Fruit fly (Drosophila melanogaster) whole organism, adult: ENCODE measurements around the gene solo.
A peak's percentile ranks its signal among the peaks of the same experiment; 100 is the strongest.

Experiments
- CG11617 ChIP-seq: fragments of 200-800 bp; sonication (Bioruptor generic); optimal IDR thresholded peaks from 2 replicates; lab custom pipeline; 2017; ENCODE audit warnings: mild to moderate bottlenecking, missing biosample characterization, missing genetic modification reagents, missing genetic modification characterization
- CG12768 ChIP-seq: fragments of 200-800 bp; sonication (Bioruptor generic); optimal IDR thresholded peaks from 2 replicates; lab custom pipeline; 2017; ENCODE audit warnings: missing biosample characterization, missing genetic modification characterization, mild to moderate bottlenecking, moderate library complexity, missing genetic modification reagents
- CG14711 ChIP-seq: fragments of 200-800 bp; sonication (Bioruptor generic); optimal IDR thresholded peaks from 2 replicates; lab custom pipeline; 2018; ENCODE audit warnings: missing biosample characterization, mild to moderate bottlenecking, missing genetic modification characterization, moderate library complexity
- CG1620 ChIP-seq: fragments of 200-800 bp; sonication (Bioruptor generic); optimal IDR thresholded peaks from 2 replicates; lab custom pipeline; 2016; ENCODE audit warnings: missing biosample characterization, missing genetic modification characterization
- CG33017 ChIP-seq: fragments of 200-800 bp; sonication (Bioruptor generic); optimal IDR thresholded peaks from 2 replicates; lab custom pipeline; 2018; ENCODE audit warnings: missing biosample characterization, mild to moderate bottlenecking, missing genetic modification characterization, moderate library complexity
- CG5204 ChIP-seq: fragments of 200-800 bp; sonication (Bioruptor generic); optimal IDR thresholded peaks from 2 replicates; lab custom pipeline; 2016; ENCODE audit warnings: missing biosample characterization, missing genetic modification characterization
- CG7045 ChIP-seq: fragments of 200-800 bp; sonication (Bioruptor generic); optimal IDR thresholded peaks from 2 replicates; lab custom pipeline; 2017; ENCODE audit warnings: missing biosample characterization, mild to moderate bottlenecking, missing genetic modification characterization
- CG7101 ChIP-seq: fragments of 200-800 bp; sonication (Bioruptor generic); optimal IDR thresholded peaks from 2 replicates; lab custom pipeline; 2018; ENCODE audit warnings: missing biosample characterization, mild to moderate bottlenecking, missing genetic modification characterization, moderate library complexity
- Clk ChIP-seq: fragments of 200-800 bp; sonication (Bioruptor generic); optimal IDR thresholded peaks from 2 replicates; lab custom pipeline; 2017; ENCODE audit warnings: missing biosample characterization, missing genetic modification characterization
- Crg-1 ChIP-seq: fragments of 200-800 bp; sonication (Bioruptor generic); optimal IDR thresholded peaks from 2 replicates; lab custom pipeline; 2016; ENCODE audit warnings: missing biosample characterization, missing genetic modification characterization
- Hr96 ChIP-seq: fragments of 200-800 bp; sonication (Bioruptor generic); optimal IDR thresholded peaks from 2 replicates; lab custom pipeline; 2016; ENCODE audit warnings: missing biosample characterization, missing genetic modification characterization
- Mnt ChIP-seq: fragments of 200-800 bp; sonication (Bioruptor generic); optimal IDR thresholded peaks from 2 replicates; lab custom pipeline; 2016; ENCODE audit warnings: missing biosample characterization, mild to moderate bottlenecking, missing genetic modification characterization
- bab1 ChIP-seq: fragments of 200-800 bp; sonication (Bioruptor generic); optimal IDR thresholded peaks from 3 replicates; lab custom pipeline; 2019; ENCODE audit warnings: missing biosample characterization, mild to moderate bottlenecking, missing genetic modification characterization, moderate library complexity
- cic ChIP-seq: fragments of 200-800 bp; sonication (Bioruptor generic); optimal IDR thresholded peaks from 2 replicates; lab custom pipeline; 2017; ENCODE audit warnings: missing biosample characterization, mild to moderate bottlenecking, missing genetic modification characterization, moderate library complexity
- cnc ChIP-seq, 2 experiments: fragments of >200 bp; optimal IDR thresholded peaks; 2 replicates each; lab custom pipeline; 2017
- kay ChIP-seq: fragments of 200-800 bp; sonication (Bioruptor generic); peaks from one replicate; lab custom pipeline; 2016; ENCODE audit warnings: missing biosample characterization, missing genetic modification characterization, borderline replicate concordance
- ovo ChIP-seq: fragments of 200-800 bp; sonication (Bioruptor generic); optimal IDR thresholded peaks from 2 replicates; lab custom pipeline; 2016; ENCODE audit warnings: missing biosample characterization, missing genetic modification characterization
- pad ChIP-seq: fragments of 200-800 bp; sonication (Bioruptor generic); optimal IDR thresholded peaks from 3 replicates; lab custom pipeline; 2017; ENCODE audit warnings: missing biosample characterization, missing genetic modification characterization, mild to moderate bottlenecking, moderate library complexity, missing genetic modification reagents
- tj ChIP-seq: fragments of 200-800 bp; sonication (Bioruptor generic); optimal IDR thresholded peaks from 3 replicates; lab custom pipeline; 2017; ENCODE audit warnings: missing biosample characterization, mild to moderate bottlenecking, missing genetic modification characterization, moderate library complexity
- toe ChIP-seq: fragments of 200-800 bp; sonication (Bioruptor generic); optimal IDR thresholded peaks from 2 replicates; lab custom pipeline; 2016; ENCODE audit warnings: missing biosample characterization, missing genetic modification characterization

solo gene

dm6 chr2L:15065663-15066062 is 4.2 kb downstream of the solo start:
- no peak for TF ChIP-seq Hr96 (GFP tag; lab: Kevin White, UChicago)
- peak in 1 of 2 experiments; percentile 26 for TF ChIP-seq cnc (optimal IDR thresholded peaks at IDR 0.05; lab: Kevin White, UChicago)

DNA sequence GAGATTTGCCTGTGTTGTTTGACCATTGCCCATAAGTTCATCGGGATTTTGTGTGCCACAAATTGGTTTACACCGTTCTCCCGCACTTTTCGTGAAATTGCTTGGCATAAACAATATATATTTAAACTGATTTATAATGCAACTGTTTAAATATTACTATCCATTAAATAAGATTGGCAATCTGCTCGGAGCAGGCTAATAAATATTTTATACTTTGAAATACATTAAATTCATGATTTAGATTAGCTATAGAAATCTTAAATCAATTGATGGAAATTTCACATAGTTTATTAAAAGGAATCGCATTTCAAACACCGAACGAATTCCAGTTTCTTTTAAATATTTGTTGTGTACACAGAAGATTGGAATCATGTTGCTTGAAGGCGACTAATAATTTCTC is 4.7 kb downstream of the solo start:
- TF ChIP-seq CG11617 (no peak), Mnt (GFP tag; lab: Kevin White, UChicago) (no peak), cnc (optimal IDR thresholded peaks at IDR 0.05; lab: Kevin White, UChicago) (no peak), CG14711 (tag; lab: Kevin White, UChicago) (no peak), Crg-1 (GFP tag; lab: Kevin White, UChicago) (no peak), ovo (GFP tag; lab: Kevin White, UChicago) (no peak), bab1 (GFP tag; lab: Kevin White, UChicago) (no peak), CG33017 (tag; lab: Kevin White, UChicago) (no peak), CG7045 (GFP tag; lab: Kevin White, UChicago) (no peak), CG1620 (GFP tag; lab: Kevin White, UChicago) (no peak)

DNA sequence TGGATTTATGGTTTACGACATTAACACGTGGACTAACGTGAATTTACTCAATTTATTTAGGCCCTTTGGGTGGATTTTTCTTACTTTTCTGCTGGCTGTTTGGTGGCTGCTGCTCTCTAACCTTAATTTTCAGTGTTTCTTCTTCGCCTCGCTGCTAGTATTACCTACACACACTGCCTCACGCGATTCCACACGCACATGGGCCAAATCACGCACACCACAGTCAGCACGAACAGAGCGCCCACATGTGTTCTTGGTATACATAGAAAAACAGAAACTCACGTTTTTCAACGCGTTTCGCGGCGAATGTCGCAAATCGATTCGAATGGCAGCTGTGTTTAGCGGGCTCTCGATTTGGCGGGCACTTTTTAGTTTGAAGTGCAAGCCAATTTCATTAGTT is 6.4 kb downstream of the solo start:
- TF ChIP-seq ovo (GFP tag; lab: Kevin White, UChicago) (peak; percentile 18), cic (peak; percentile 92), bab1 (GFP tag; lab: Kevin White, UChicago) (peak; percentile 61), cnc (optimal IDR thresholded peaks at IDR 0.05; lab: Kevin White, UChicago) (no peak), CG5204 (GFP tag; lab: Kevin White, UChicago) (no peak), tj (GFP tag; lab: Kevin White, UChicago) (peak; percentile 77), toe (GFP tag; lab: Kevin White, UChicago) (peak; percentile 30), pad (GFP tag; lab: Kevin White, UChicago) (peak; percentile 42), CG33017 (tag; lab: Kevin White, UChicago) (no peak), CG1620 (GFP tag; lab: Kevin White, UChicago) (peak; percentile 60), Mnt (GFP tag; lab: Kevin White, UChicago) (peak; percentile 100), kay (GFP tag; lab: Kevin White, UChicago) (no peak), CG14711 (tag; lab: Kevin White, UChicago) (peak; percentile 60), Clk (GFP tag; lab: Kevin White, UChicago) (peak; percentile 75), Crg-1 (GFP tag; lab: Kevin White, UChicago) (peak; percentile 67), CG7101 (tag; lab: Kevin White, UChicago) (peak; percentile 54), Hr96 (GFP tag; lab: Kevin White, UChicago) (no peak), CG7045 (GFP tag; lab: Kevin White, UChicago) (peak; percentile 38), CG11617 (no peak), CG12768 (GFP tag; lab: Kevin White, UChicago) (no peak)

DNA sequence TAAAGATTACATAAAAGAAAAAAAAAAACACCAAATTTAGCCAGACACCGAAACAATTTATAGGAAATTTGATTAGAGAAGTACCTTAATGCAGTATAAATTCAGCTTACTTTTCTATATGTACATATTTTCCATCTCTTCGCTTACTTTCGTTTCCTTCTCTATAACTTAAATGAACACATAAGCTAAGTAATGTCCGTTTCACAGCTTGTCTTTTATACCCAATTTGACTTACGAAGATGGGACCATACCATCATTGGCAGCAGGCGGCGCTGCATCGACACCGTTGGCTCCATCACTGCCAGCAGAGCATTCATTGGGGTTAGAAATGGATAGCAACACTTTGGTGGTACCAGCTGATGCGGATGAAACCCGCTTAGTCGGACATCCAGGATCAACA is 8.8 kb downstream of the solo start, which contains the start of gene vig:
vig (minus strand) TSS at position 101 of the 400 bp plus-strand sequence.
- TF ChIP-seq CG7101 (tag; lab: Kevin White, UChicago) (no peak), cic (no peak), Mnt (GFP tag; lab: Kevin White, UChicago) (no peak), Hr96 (GFP tag; lab: Kevin White, UChicago) (no peak), Clk (GFP tag; lab: Kevin White, UChicago) (no peak), kay (GFP tag; lab: Kevin White, UChicago) (no peak), toe (GFP tag; lab: Kevin White, UChicago) (no peak), Crg-1 (GFP tag; lab: Kevin White, UChicago) (no peak), CG1620 (GFP tag; lab: Kevin White, UChicago) (no peak), CG7045 (GFP tag; lab: Kevin White, UChicago) (no peak), CG33017 (tag; lab: Kevin White, UChicago) (no peak), CG11617 (no peak), CG12768 (GFP tag; lab: Kevin White, UChicago) (no peak)

DNA sequence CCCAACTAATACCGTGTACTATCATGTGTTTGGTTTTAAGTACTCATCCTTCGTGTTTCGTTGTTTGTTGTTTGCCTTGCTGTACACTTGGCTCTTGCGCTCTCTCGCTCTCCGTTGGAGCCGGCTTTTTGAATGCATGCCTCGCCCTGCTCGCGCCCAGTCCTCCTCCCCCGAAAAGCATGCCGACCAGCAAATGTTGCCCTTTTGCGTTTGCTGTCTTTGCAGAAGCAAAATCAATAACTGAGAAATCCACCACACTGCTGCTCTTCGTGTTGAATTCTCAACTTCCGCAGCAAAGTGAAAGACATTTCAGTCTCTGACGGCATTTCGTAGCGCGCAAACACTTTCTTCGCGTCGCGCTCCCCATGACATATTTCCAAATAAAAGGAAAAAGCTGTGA is 13.0 kb downstream of the solo start, which contains the start of gene wwk:
wwk (plus strand) TSS at position 312 of the 400 bp plus-strand sequence.
- no peak for TF ChIP-seq Clk (GFP tag; lab: Kevin White, UChicago)
- TF ChIP-seq toe (GFP tag; lab: Kevin White, UChicago) = no peak
- TF ChIP-seq CG5204 (GFP tag; lab: Kevin White, UChicago) = no peak
- no peak for TF ChIP-seq kay (GFP tag; lab: Kevin White, UChicago)
- TF ChIP-seq pad (GFP tag; lab: Kevin White, UChicago) = no peak
- TF ChIP-seq cic = no peak
- TF ChIP-seq CG1620 (GFP tag; lab: Kevin White, UChicago) = no peak
- TF ChIP-seq tj (GFP tag; lab: Kevin White, UChicago) = no peak
- TF ChIP-seq CG14711 (tag; lab: Kevin White, UChicago) = no peak
- TF ChIP-seq Crg-1 (GFP tag; lab: Kevin White, UChicago) = no peak
- no peak for TF ChIP-seq CG11617
- no peak for TF ChIP-seq ovo (GFP tag; lab: Kevin White, UChicago)

- TF ChIP-seq Hr96 (GFP tag; lab: Kevin White, UChicago) (no peak), Clk (GFP tag; lab: Kevin White, UChicago) (no peak), CG7101 (tag; lab: Kevin White, UChicago) (no peak), ovo (GFP tag; lab: Kevin White, UChicago) (no peak), Mnt (GFP tag; lab: Kevin White, UChicago) (no peak), kay (GFP tag; lab: Kevin White, UChicago) (no peak), pad (GFP tag; lab: Kevin White, UChicago) (no peak), bab1 (GFP tag; lab: Kevin White, UChicago) (no peak), toe (GFP tag; lab: Kevin White, UChicago) (no peak)
These were observed 44.6 kb downstream of the solo start for dm6 chr2L:15106100-15106499.
